Worm (Caenorhabditis elegans): Measurements from ENCODE around the gene cft-1.

The cft-1 gene

DNA sequence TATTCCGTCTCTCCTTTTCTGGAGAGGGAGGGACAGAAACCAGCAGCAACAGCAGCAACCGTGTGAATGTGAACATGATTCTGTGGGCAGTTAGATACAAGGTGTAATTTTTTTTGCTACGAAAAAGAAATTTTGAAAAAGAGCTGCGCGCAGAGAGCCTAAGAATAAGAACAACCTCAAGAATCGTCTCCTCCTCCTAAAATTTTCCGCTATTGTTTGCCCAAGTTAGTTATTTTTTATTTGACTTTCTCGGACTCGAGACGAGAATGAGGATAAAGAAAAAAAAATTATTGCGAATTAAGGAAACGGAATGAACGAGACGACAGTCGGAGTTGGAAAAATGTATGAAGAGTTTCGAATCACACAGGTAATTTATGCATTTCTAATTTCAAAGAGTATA, 20.0 kb downstream of the cft-1 start, which contains the start of gene glb-5:
Gene glb-5 (plus strand): TSS at position 301 of the 400 bp plus-strand sequence.
- TF ChIP-seq nhr-102 (tag; optimal IDR thresholded peaks at IDR 0.05) (no peak), dmd-6 (GFP tag; IDR thresholded peaks at IDR 0.05) (0 out of 2 replicates have a peak, but pooled peaks have one; percentile 4)

DNA sequence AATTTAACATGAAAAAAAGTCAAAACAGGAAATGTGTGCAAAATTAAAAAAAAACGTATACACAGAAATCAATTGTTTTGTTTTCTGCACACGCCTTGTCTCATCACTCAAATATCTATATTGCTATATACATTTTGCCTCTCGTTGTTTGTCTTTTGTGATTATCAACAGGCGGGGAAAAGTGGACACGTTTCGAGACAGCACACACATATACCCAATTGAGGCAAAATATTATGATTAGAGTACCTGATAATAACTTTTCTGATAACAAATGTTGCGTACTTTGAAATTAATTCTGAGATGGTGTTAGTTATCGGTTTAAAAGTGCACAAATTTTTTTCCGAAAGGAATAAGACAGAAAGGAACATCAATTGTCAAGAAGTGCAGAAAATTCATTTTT, 21.3 kb downstream of the cft-1 start:
- no peak for TF ChIP-seq fos-1 (tag; optimal IDR thresholded peaks at IDR 0.05)
- peak; percentile 14 for TF ChIP-seq nhr-102 (tag; optimal IDR thresholded peaks at IDR 0.05)
- TF ChIP-seq ceh-28 (tag; optimal IDR thresholded peaks at IDR 0.05), result no peak
- TF ChIP-seq gei-8 (GFP tag; optimal IDR thresholded peaks at IDR 0.05), result no peak
- no peak for TF ChIP-seq nhr-6 (tag; optimal IDR thresholded peaks at IDR 0.05)
- no peak for TF ChIP-seq D1046.2 (GFP tag; IDR thresholded peaks at IDR 0.05)
- TF ChIP-seq lim-7 (GFP tag; IDR thresholded peaks at IDR 0.05), result no peak
- peak in 1 of 2 experiments; percentile 28 for TF ChIP-seq unc-62 (GFP tag; optimal IDR thresholded peaks at IDR 0.05 in 1 of 2)
- no peak for TF ChIP-seq unc-62 (tag; optimal IDR thresholded peaks at IDR 0.05)
- TF ChIP-seq Y48G9A.11 (GFP tag; IDR thresholded peaks at IDR 0.05), result no peak
- no peak for TF ChIP-seq Y105C5A.15 (GFP tag; IDR thresholded peaks at IDR 0.05)
- peak in 1 of 2 experiments; percentile 16 for TF ChIP-seq mdl-1 (tag; optimal IDR thresholded peaks at IDR 0.05)
- no peak for TF ChIP-seq dpl-1 (GFP tag; optimal IDR thresholded peaks at IDR 0.05)
- TF ChIP-seq zip-11 (GFP tag; IDR thresholded peaks at IDR 0.05), result no peak
- no peak for TF ChIP-seq attf-4 (tag; optimal IDR thresholded peaks at IDR 0.05)
- no peak for TF ChIP-seq nhr-237 (tag; optimal IDR thresholded peaks at IDR 0.05)
- no peak for TF ChIP-seq aha-1 (tag)
- no peak for TF ChIP-seq Y75B8A.6 (GFP tag; IDR thresholded peaks at IDR 0.05)
- no peak for TF ChIP-seq spr-3 (GFP tag; optimal IDR thresholded peaks at IDR 0.05)
- no peak for TF ChIP-seq lin-13 (GFP tag; optimal IDR thresholded peaks at IDR 0.05)
- no peak for TF ChIP-seq ztf-7 (tag; optimal IDR thresholded peaks at IDR 0.05)
- no peak for TF ChIP-seq ZK337.2 (GFP tag; IDR thresholded peaks at IDR 0.05)
- no peak for TF ChIP-seq hlh-11 (tag; optimal IDR thresholded peaks at IDR 0.05)
- TF ChIP-seq ama-1 (optimal IDR thresholded peaks at IDR 0.05), result no peak
- TF ChIP-seq lin-1 (GFP tag; IDR thresholded peaks at IDR 0.05), result 0 out of 2 replicates have a peak, but pooled peaks have one; percentile 41
- TF ChIP-seq nhr-41 (GFP tag; IDR thresholded peaks at IDR 0.05), result no peak
- no peak for TF ChIP-seq mxl-3 (GFP tag; optimal IDR thresholded peaks at IDR 0.05)
- no peak for TF ChIP-seq saeg-2 (GFP tag; IDR thresholded peaks at IDR 0.05)
- no peak for TF ChIP-seq tag-97 (GFP tag; IDR thresholded peaks at IDR 0.05)
- TF ChIP-seq egl-43 (GFP tag; IDR thresholded peaks at IDR 0.05), result no peak
- no peak for TF ChIP-seq daf-8 (GFP tag; IDR thresholded peaks at IDR 0.05)
- TF ChIP-seq fkh-10 (GFP tag; optimal IDR thresholded peaks at IDR 0.05), result no peak
- no peak for TF ChIP-seq F44E2.7 (GFP tag; IDR thresholded peaks at IDR 0.05)
- TF ChIP-seq nhr-10 (tag; optimal IDR thresholded peaks at IDR 0.05), result no peak
- no peak for TF ChIP-seq ZK546.5 (tag; optimal IDR thresholded peaks at IDR 0.05)
- no peak for TF ChIP-seq mxl-2 (GFP tag; conservative IDR thresholded peaks at IDR 0.05)
- TF ChIP-seq F49E8.2 (tag; optimal IDR thresholded peaks at IDR 0.05; ENCODE audit: borderline replicate concordance), result no peak
- peak; percentile 96 for TF ChIP-seq pqm-1 (tag; optimal IDR thresholded peaks at IDR 0.05)
- TF ChIP-seq zag-1 (tag; optimal IDR thresholded peaks at IDR 0.05), result no peak
- no peak for TF ChIP-seq ztf-11 (tag; optimal IDR thresholded peaks at IDR 0.05)
- TF ChIP-seq pha-4 (GFP tag; IDR thresholded peaks at IDR 0.05), result no peak
- peak; percentile 26 for TF ChIP-seq pha-4 (tag; optimal IDR thresholded peaks at IDR 0.05)
- no peak for TF ChIP-seq hmg-1.1 (GFP tag; IDR thresholded peaks at IDR 0.05)
- TF ChIP-seq nhr-42 (GFP tag; IDR thresholded peaks at IDR 0.05), result no peak
- no peak for TF ChIP-seq ces-1 (GFP tag; optimal IDR thresholded peaks at IDR 0.05)
- TF ChIP-seq nhr-11 (tag; optimal IDR thresholded peaks at IDR 0.05), result no peak
- no peak for TF ChIP-seq set-16 (GFP tag; IDR thresholded peaks at IDR 0.05)
- TF ChIP-seq Y5F2A.4 (GFP tag; optimal IDR thresholded peaks at IDR 0.05), result no peak
- no peak for TF ChIP-seq egl-27 (tag; optimal IDR thresholded peaks at IDR 0.05)
- TF ChIP-seq snpc-4 (tag; optimal IDR thresholded peaks at IDR 0.05), result no peak
- TF ChIP-seq lin-38 (GFP tag; IDR thresholded peaks at IDR 0.05), result no peak

Measured in whole organism, L4 larva.